Fruit fly (Drosophila melanogaster) whole organism, prepupa: ENCODE measurements around the gene CG3566.

Experiments
- Blimp-1 ChIP-seq: fragments of 200-800 bp; sonication (Bioruptor generic); optimal IDR thresholded peaks from 3 replicates; lab custom pipeline; 2017; ENCODE audit warnings: missing biosample characterization, missing genetic modification characterization, mild to moderate bottlenecking, moderate library complexity, missing genetic modification reagents
- CG11294 ChIP-seq: fragments of 200-800 bp; sonication (Bioruptor generic); IDR thresholded peaks from 2 replicates; pipeline ENCODE4 v1.3.6; 2022; ENCODE audit warnings: missing biosample characterization, missing genetic modification characterization
- CG11762 ChIP-seq: fragments of 200-800 bp; sonication (Bioruptor generic); optimal IDR thresholded peaks from 3 replicates; lab custom pipeline; 2016; ENCODE audit warnings: missing biosample characterization, missing genetic modification characterization; ENCODE audit not compliant: insufficient read depth
- CG11902 ChIP-seq: fragments of 200-800 bp; sonication (Bioruptor generic); optimal IDR thresholded peaks from 3 replicates; lab custom pipeline; 2016; ENCODE audit warnings: missing biosample characterization, missing genetic modification characterization
- CG15336 ChIP-seq: fragments of 200-800 bp; sonication (Bioruptor generic); IDR thresholded peaks from 2 replicates; pipeline ENCODE4 v1.3.6; 2022; ENCODE audit warnings: missing biosample characterization, missing genetic modification characterization
- CG16779 ChIP-seq: fragments of 200-800 bp; sonication (Bioruptor generic); optimal IDR thresholded peaks from 3 replicates; lab custom pipeline; 2017; ENCODE audit warnings: missing biosample characterization, mild to moderate bottlenecking, missing genetic modification characterization
- CG32006 ChIP-seq: fragments of 200-800 bp; sonication (Bioruptor generic); optimal IDR thresholded peaks from 3 replicates; lab custom pipeline; 2017; ENCODE audit warnings: missing biosample characterization, mild to moderate bottlenecking, missing genetic modification characterization
- CG34406 ChIP-seq: fragments of 200-800 bp; sonication (Bioruptor generic); optimal IDR thresholded peaks from 3 replicates; lab custom pipeline; 2016; ENCODE audit warnings: missing biosample characterization, missing genetic modification characterization
- CG3919 ChIP-seq: fragments of 200-800 bp; sonication (Bioruptor generic); optimal IDR thresholded peaks from 3 replicates; lab custom pipeline; 2016; ENCODE audit warnings: missing biosample characterization, missing genetic modification characterization
- CG6854 ChIP-seq: fragments of 200-800 bp; sonication (Bioruptor generic); optimal IDR thresholded peaks from 2 replicates; lab custom pipeline; 2017; ENCODE audit warnings: missing biosample characterization, mild to moderate bottlenecking, missing genetic modification characterization
- CG8119 ChIP-seq: fragments of 200-800 bp; sonication (Bioruptor generic); IDR thresholded peaks from 3 replicates; pipeline ENCODE4 v1.3.6; 2022; ENCODE audit warnings: missing biosample characterization, missing genetic modification characterization
- CG8632 ChIP-seq: fragments of 200-800 bp; sonication (Bioruptor generic); optimal IDR thresholded peaks from 3 replicates; lab custom pipeline; 2016; ENCODE audit warnings: missing biosample characterization, missing genetic modification characterization
- CG9139 ChIP-seq: fragments of 200-800 bp; sonication (Bioruptor generic); optimal IDR thresholded peaks from 3 replicates; lab custom pipeline; 2017; ENCODE audit warnings: missing biosample characterization, mild to moderate bottlenecking, missing genetic modification characterization
- Eip75B ChIP-seq: fragments of 200-800 bp; sonication (Bioruptor generic); optimal IDR thresholded peaks from 3 replicates; lab custom pipeline; 2016; ENCODE audit warnings: missing biosample characterization, missing genetic modification characterization
- Eip78C ChIP-seq: fragments of 200-800 bp; sonication (Bioruptor generic); peaks from one replicate; lab custom pipeline; 2016; ENCODE audit warnings: missing biosample characterization, missing genetic modification characterization
- Eip93F ChIP-seq: fragments of 200-800 bp; sonication (Bioruptor generic); optimal IDR thresholded peaks from 2 replicates; lab custom pipeline; 2016; ENCODE audit warnings: missing biosample characterization, mild to moderate bottlenecking, missing genetic modification characterization
- Ets21C ChIP-seq: fragments of 200-800 bp; sonication (Bioruptor generic); optimal IDR thresholded peaks from 3 replicates; lab custom pipeline; 2016; ENCODE audit warnings: missing biosample characterization, missing genetic modification characterization
- Gug ChIP-seq: fragments of 200-800 bp; sonication (Bioruptor generic); IDR thresholded peaks from 2 replicates; pipeline ENCODE4 v1.3.6; 2022; ENCODE audit warnings: missing biosample characterization, missing genetic modification characterization
- Hr38 ChIP-seq: sonication (Bioruptor generic); optimal IDR thresholded peaks from 2 replicates; lab custom pipeline; 2016; ENCODE audit warnings: missing biosample characterization, missing genetic modification characterization
- Hr4 ChIP-seq: fragments of 200-800 bp; sonication (Bioruptor generic); optimal IDR thresholded peaks from 3 replicates; lab custom pipeline; 2016; ENCODE audit warnings: missing biosample characterization, missing genetic modification characterization
- Met ChIP-seq: fragments of 200-800 bp; sonication (Bioruptor generic); optimal IDR thresholded peaks from 3 replicates; lab custom pipeline; 2016; ENCODE audit warnings: missing biosample characterization, missing genetic modification characterization
- OdsH ChIP-seq: fragments of 200-800 bp; sonication (Bioruptor generic); optimal IDR thresholded peaks from 3 replicates; lab custom pipeline; 2016; ENCODE audit warnings: missing biosample characterization, missing genetic modification characterization
- Smox ChIP-seq: fragments of 200-800 bp; sonication (Bioruptor generic); optimal IDR thresholded peaks from 3 replicates; lab custom pipeline; 2016; ENCODE audit warnings: missing biosample characterization, missing genetic modification characterization
- Sox102F ChIP-seq: fragments of 200-800 bp; sonication (Bioruptor generic); optimal IDR thresholded peaks from 2 replicates; lab custom pipeline; 2016; ENCODE audit warnings: missing biosample characterization, mild to moderate bottlenecking, missing genetic modification characterization
- Sox14 ChIP-seq: fragments of 200-800 bp; sonication (Bioruptor generic); optimal IDR thresholded peaks from 3 replicates; lab custom pipeline; 2016; ENCODE audit warnings: missing biosample characterization, missing genetic modification characterization
- Sox15 ChIP-seq: fragments of 200-800 bp; sonication (Bioruptor generic); optimal IDR thresholded peaks from 3 replicates; lab custom pipeline; 2016; ENCODE audit warnings: missing biosample characterization, missing genetic modification characterization
- achi ChIP-seq: fragments of 200-800 bp; sonication (Bioruptor generic); optimal IDR thresholded peaks from 3 replicates; lab custom pipeline; 2016; ENCODE audit warnings: missing biosample characterization, missing genetic modification characterization
- acj6 ChIP-seq: fragments of 200-800 bp; sonication (Bioruptor generic); optimal IDR thresholded peaks from 3 replicates; lab custom pipeline; 2016; ENCODE audit warnings: missing biosample characterization, missing genetic modification characterization
- cyc ChIP-seq: fragments of 200-800 bp; sonication (Bioruptor generic); optimal IDR thresholded peaks from 3 replicates; lab custom pipeline; 2016; ENCODE audit warnings: missing biosample characterization, missing genetic modification characterization
- dac ChIP-seq: fragments of 200-800 bp; sonication (Bioruptor generic); optimal IDR thresholded peaks from 2 replicates; lab custom pipeline; 2017; ENCODE audit warnings: missing biosample characterization, mild to moderate bottlenecking, missing genetic modification characterization
- dsx ChIP-seq: fragments of 200-800 bp; optimal IDR thresholded peaks from 3 replicates; lab custom pipeline; 2019; ENCODE audit warnings: missing biosample characterization, mild to moderate bottlenecking, missing genetic modification characterization, moderate library complexity; ENCODE audit not compliant: poor library complexity, severe bottlenecking
- eg ChIP-seq: fragments of 200-800 bp; sonication (Bioruptor generic); IDR thresholded peaks from 3 replicates; pipeline ENCODE4 v1.3.6; 2022; ENCODE audit warnings: missing biosample characterization, missing genetic modification characterization
- esn ChIP-seq: fragments of 200-800 bp; sonication (Bioruptor generic); optimal IDR thresholded peaks from 2 replicates; lab custom pipeline; 2016; ENCODE audit warnings: missing biosample characterization, mild to moderate bottlenecking, missing genetic modification characterization, moderate library complexity
- fd59A ChIP-seq: fragments of 200-800 bp; sonication (Bioruptor generic); optimal IDR thresholded peaks from 2 replicates; lab custom pipeline; 2017; ENCODE audit warnings: missing biosample characterization, mild to moderate bottlenecking, missing genetic modification characterization, missing genetic modification reagents
- fkh ChIP-seq: fragments of 200-800 bp; sonication (Bioruptor generic); optimal IDR thresholded peaks from 3 replicates; lab custom pipeline; 2017; ENCODE audit warnings: missing biosample characterization, mild to moderate bottlenecking, missing genetic modification characterization, moderate library complexity
- net ChIP-seq: fragments of 200-800 bp; sonication (Bioruptor generic); optimal IDR thresholded peaks from 3 replicates; lab custom pipeline; 2016; ENCODE audit warnings: missing biosample characterization, missing genetic modification characterization
- ss ChIP-seq, 2 experiments: fragments of 200-800 bp; sonication (Bioruptor generic); optimal IDR thresholded peaks; 2 replicates in 1 of 2; 3 replicates in 1 of 2; lab custom pipeline; 2017 to 2018; ENCODE audit warnings: mild to moderate bottlenecking in 2 of 2, missing biosample characterization in 2 of 2, missing genetic modification characterization in 2 of 2, moderate library complexity in 1 of 2
- svp ChIP-seq: fragments of 200-800 bp; sonication (Bioruptor generic); peaks from one replicate; lab custom pipeline; 2016; ENCODE audit warnings: missing biosample characterization, missing genetic modification characterization
- topi ChIP-seq: fragments of 200-800 bp; sonication (Bioruptor generic); optimal IDR thresholded peaks from 3 replicates; lab custom pipeline; 2016; ENCODE audit warnings: missing biosample characterization, missing genetic modification characterization
- vri ChIP-seq: fragments of 200-800 bp; sonication (Bioruptor generic); optimal IDR thresholded peaks from 3 replicates; lab custom pipeline; 2016; ENCODE audit warnings: missing biosample characterization, mild to moderate bottlenecking, missing genetic modification characterization

Gene CG3566

dm6 chrX:6283470-6283869, 6.9 kb upstream of the CG3566 start, which contains the start of gene CG11700:
Gene CG11700 (minus strand): TSS chrX:6283575.
- TF ChIP-seq CG6854 (GFP tag; lab: Kevin White, UChicago) (peak; percentile 14), dsx (peak; percentile 78), Eip78C (GFP tag; lab: Kevin White, UChicago) (peak; percentile 59), vri (GFP tag; lab: Kevin White, UChicago) (no peak)

dm6 chrX:6279629-6280073, 3.1 kb upstream of the CG3566 start, which contains the start of gene Ubi-p5E:
Gene Ubi-p5E (minus strand): TSS chrX:6279647.
- no peak for TF ChIP-seq Blimp-1
- TF ChIP-seq Eip78C (GFP tag; lab: Kevin White, UChicago), result peak; percentile 25
- TF ChIP-seq Smox (GFP tag; lab: Kevin White, UChicago), result no peak
- no peak for TF ChIP-seq achi (GFP tag; lab: Kevin White, UChicago)
- no peak for TF ChIP-seq CG11902 (GFP tag; lab: Kevin White, UChicago)
- TF ChIP-seq Sox102F (GFP tag; lab: Kevin White, UChicago), result no peak
- no peak for TF ChIP-seq Hr4 (GFP tag; lab: Kevin White, UChicago)
- TF ChIP-seq OdsH (GFP tag; lab: Kevin White, UChicago), result no peak
- no peak for TF ChIP-seq fd59A (GFP tag; lab: Kevin White, UChicago)
- peak; percentile 55 for TF ChIP-seq fkh (GFP tag; lab: Kevin White, UChicago)
- TF ChIP-seq ss (GFP tag; optimal IDR thresholded peaks at IDR 0.05; lab: Kevin White, UChicago), result peak in 1 of 2 experiments; percentile 11
- TF ChIP-seq CG6854 (GFP tag; lab: Kevin White, UChicago), result no peak
- TF ChIP-seq CG15336 (GFP tag; lab: Robert Waterston, UW), result no peak
- no peak for TF ChIP-seq svp (GFP tag; lab: Kevin White, UChicago)
- TF ChIP-seq CG11294, result no peak
- TF ChIP-seq CG9139 (GFP tag; lab: Kevin White, UChicago), result no peak
- no peak for TF ChIP-seq CG34406 (GFP tag; lab: Kevin White, UChicago)
- TF ChIP-seq Ets21C (GFP tag; lab: Kevin White, UChicago), result no peak
- TF ChIP-seq cyc (GFP tag; lab: Kevin White, UChicago), result no peak
- peak; percentile 12 for TF ChIP-seq Eip93F (GFP tag; lab: Kevin White, UChicago)
- TF ChIP-seq CG11762 (GFP tag; lab: Kevin White, UChicago), result no peak
- TF ChIP-seq CG16779, result no peak
- no peak for TF ChIP-seq eg (GFP tag; lab: Robert Waterston, UW)
- no peak for TF ChIP-seq Gug (GFP tag; lab: Robert Waterston, UW)
- TF ChIP-seq dac, result no peak

DNA sequence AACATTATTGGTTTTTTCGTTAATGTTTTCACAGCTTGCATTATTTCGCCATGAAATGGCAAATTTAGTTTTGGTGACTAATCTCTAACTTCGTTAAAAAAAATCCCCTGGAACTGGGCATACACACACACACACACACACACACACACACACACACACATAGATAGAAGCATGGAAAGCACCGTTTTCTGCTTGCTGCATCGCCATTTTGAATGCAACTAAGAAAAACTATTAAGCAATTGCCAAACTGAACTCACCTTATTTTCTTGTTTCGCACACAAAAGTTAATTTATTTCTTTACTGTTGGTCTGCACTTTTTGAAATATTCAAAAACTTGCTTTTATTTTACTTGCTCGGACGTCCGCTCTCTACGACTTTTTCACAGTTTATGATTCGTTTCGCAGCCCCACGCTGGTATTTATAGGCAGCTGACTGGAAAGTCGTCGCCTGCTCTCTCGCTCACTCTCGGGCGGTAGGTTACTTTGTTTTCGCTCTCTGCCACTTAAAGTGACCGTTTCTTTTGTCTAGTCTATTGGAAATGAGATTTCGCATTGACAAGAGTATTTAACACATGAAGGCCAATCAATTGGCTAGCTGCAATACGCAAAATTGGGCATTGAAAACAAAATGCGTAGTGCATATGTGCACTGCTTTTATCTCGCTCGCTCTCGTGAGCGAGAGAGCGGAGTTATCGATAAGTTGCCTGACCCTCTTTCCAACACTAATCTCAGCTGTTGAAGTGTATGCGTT, 2.5 kb upstream of the CG3566 start:
- TF ChIP-seq CG32006 (GFP tag; lab: Kevin White, UChicago), result no peak
- TF ChIP-seq CG8119, result peak; percentile 27; the same call in 1 of the 3 replicates
- TF ChIP-seq esn, result peak; percentile 45
- TF ChIP-seq Hr38, result no peak
- no peak for TF ChIP-seq acj6
- TF ChIP-seq Eip78C (GFP tag; lab: Kevin White, UChicago), result peak; percentile 72
- peak; percentile 10 for TF ChIP-seq dsx
- TF ChIP-seq svp (GFP tag; lab: Kevin White, UChicago), result peak; percentile 79
- TF ChIP-seq CG8632, result peak; percentile 4
- TF ChIP-seq Eip75B (GFP tag; lab: Kevin White, UChicago), result peak; percentile 27
- peak in 1 of 2 experiments; percentile 22 for TF ChIP-seq ss (GFP tag; optimal IDR thresholded peaks at IDR 0.05; lab: Kevin White, UChicago)
- peak; percentile 33 for TF ChIP-seq achi (GFP tag; lab: Kevin White, UChicago)
- no peak for TF ChIP-seq Sox15 (GFP tag; lab: Kevin White, UChicago)
- no peak for TF ChIP-seq CG9139 (GFP tag; lab: Kevin White, UChicago)
- peak; percentile 40 for TF ChIP-seq CG3919 (GFP tag; lab: Kevin White, UChicago)
- peak; percentile 56 for TF ChIP-seq topi (GFP tag; lab: Kevin White, UChicago)
- peak; percentile 34 for TF ChIP-seq Met (GFP tag; lab: Kevin White, UChicago)
- peak; percentile 52 for TF ChIP-seq Sox14
- peak; percentile 2 for TF ChIP-seq Blimp-1
- peak; percentile 7 for TF ChIP-seq net (GFP tag; lab: Kevin White, UChicago)
- peak; percentile 6 for TF ChIP-seq cyc (GFP tag; lab: Kevin White, UChicago)
- TF ChIP-seq, all 60 proteins: peak for 16
